Fruit fly (Drosophila melanogaster) whole organism, pupa: ENCODE results near the gene Ak1.

Experiments used
- CG15710 ChIP-seq: fragments of 200-800 bp; sonication (Bioruptor generic); optimal IDR thresholded peaks from 2 replicates; lab custom pipeline; 2018; ENCODE audit warnings: missing biosample characterization, mild to moderate bottlenecking, missing genetic modification characterization, moderate library complexity
- CG8159 ChIP-seq: fragments of 200-800 bp; sonication (Bioruptor generic); optimal IDR thresholded peaks from 3 replicates; lab custom pipeline; 2018; ENCODE audit warnings: missing biosample characterization, mild to moderate bottlenecking, missing genetic modification characterization, moderate library complexity
- D1 ChIP-seq: fragments of 200-800 bp; sonication (Bioruptor generic); optimal IDR thresholded peaks from 2 replicates; lab custom pipeline; 2018; ENCODE audit warnings: missing biosample characterization, mild to moderate bottlenecking, missing genetic modification characterization, moderate library complexity
- Ets98B ChIP-seq: fragments of 200-800 bp; sonication (Bioruptor generic); IDR thresholded peaks from 2 replicates; pipeline ENCODE4 v1.3.6; 2022; ENCODE audit warnings: missing biosample characterization, missing genetic modification characterization

DNA sequence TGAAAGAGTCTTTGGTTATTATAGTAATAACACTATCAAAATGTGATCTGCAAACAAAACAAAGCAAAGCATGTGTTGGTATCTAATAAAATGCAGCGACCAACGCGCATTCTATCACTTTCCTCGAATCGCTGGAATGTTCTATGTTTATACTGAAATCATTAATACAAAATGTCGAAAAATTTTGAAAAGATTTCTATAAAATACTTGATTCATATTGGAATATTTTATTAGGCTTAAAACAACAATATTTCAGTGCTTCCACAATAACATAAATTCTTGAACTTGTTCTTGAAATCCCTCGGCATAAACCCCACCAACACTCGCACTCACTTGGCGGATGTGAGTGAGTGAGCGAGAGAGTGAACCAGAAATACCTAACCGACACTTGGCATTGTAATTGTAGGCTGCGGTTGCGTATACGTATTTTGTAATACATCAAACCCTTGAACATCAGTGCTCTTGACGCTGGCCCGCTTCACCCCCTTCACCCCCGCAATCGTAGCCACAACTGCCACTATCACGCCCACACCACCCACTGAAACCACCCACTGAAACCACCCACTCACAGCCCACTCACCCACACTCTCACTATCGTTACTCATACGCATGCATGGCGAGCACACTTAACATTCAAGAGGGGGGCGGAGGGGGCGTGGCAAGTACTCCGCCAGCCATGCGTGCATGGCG is 19.2 kb upstream of the Ak1 start:
- TF ChIP-seq D1 (tag; lab: Kevin White, UChicago) (no peak), CG8159 (tag; lab: Kevin White, UChicago) (no peak), CG15710 (tag; lab: Kevin White, UChicago) (no peak), Ets98B (peak; percentile 47)
